Fruit fly (Drosophila melanogaster): ENCODE results near the gene CG42460.

Gene CG42460

DNA sequence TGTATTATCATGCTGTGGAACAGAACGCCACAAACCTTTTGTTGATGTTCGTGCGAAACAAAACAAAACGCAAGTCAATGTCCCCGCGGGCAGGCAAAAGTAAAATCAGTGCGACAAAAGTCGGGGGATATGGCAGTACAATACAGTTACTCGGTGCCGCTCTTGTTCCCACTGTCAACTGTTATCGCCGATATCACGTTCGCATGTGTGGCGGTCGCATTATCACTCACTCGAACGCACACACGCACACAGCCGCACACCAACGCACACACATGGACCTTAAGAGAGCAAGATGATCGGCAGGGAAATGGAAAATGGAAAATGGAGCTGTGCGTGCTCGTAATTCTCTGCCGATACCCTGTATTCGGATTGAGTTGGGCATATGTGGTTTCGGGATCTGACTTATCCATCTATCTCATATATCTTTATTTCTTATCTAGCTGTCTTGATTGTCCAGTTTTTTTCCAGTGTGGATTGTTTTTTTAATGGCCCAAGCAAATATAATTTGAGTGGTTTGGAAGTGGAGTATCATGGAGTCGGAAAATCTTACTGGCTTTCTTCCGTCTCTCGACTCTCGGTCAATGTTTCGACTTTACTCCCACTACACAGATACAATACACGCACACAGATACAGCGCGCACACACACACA is 49.6 kb downstream of the CG42460 start (continued):
- TF ChIP-seq Asciz (GFP tag; optimal IDR thresholded peaks at IDR 0.05) (peak; percentile 77), CG17361 (GFP tag; IDR thresholded peaks at IDR 0.05) (peak; percentile 88; the same call in 2 of the 3 replicates), CG4360 (GFP tag; IDR thresholded peaks at IDR 0.05) (peak; percentile 54; the same call in 1 of the 2 replicates), usp (GFP tag; optimal IDR thresholded peaks at IDR 0.05) (no peak), gem (tag; optimal IDR thresholded peaks at IDR 0.05) (peak; percentile 91), CG3407 (GFP tag; optimal IDR thresholded peaks at IDR 0.05) (peak; percentile 85), Gsc (GFP tag; IDR thresholded peaks at IDR 0.05) (peak; percentile 77), lbe (GFP tag; optimal IDR thresholded peaks at IDR 0.05) (no peak), sr (GFP tag; IDR thresholded peaks at IDR 0.05) (no peak), CG16815 (GFP tag; optimal IDR thresholded peaks at IDR 0.05) (peak; percentile 68), CG9727 (GFP tag; optimal IDR thresholded peaks at IDR 0.05) (peak; percentile 52), CG17186 (GFP tag; optimal IDR thresholded peaks at IDR 0.05) (peak; percentile 58), chm (GFP tag; IDR thresholded peaks at IDR 0.05) (peak; percentile 94), Hr39 (optimal IDR thresholded peaks at IDR 0.05) (no peak), sob (GFP tag; IDR thresholded peaks at IDR 0.05) (peak; percentile 48; the same call in 1 of the 2 replicates), CG31388 (GFP tag; optimal IDR thresholded peaks at IDR 0.05) (peak; percentile 10), prd (optimal IDR thresholded peaks at IDR 0.05) (no peak), prd (GFP tag; IDR thresholded peaks at IDR 0.05) (peak; percentile 89), Ets65A (GFP tag) (peak; percentile 96), gsb (GFP tag; IDR thresholded peaks at IDR 0.05) (no peak), CG8281 (tag; optimal IDR thresholded peaks at IDR 0.05) (peak; percentile 38), fd64A (GFP tag; optimal IDR thresholded peaks at IDR 0.05) (peak; percentile 72), Side (GFP tag; optimal IDR thresholded peaks at IDR 0.05) (peak; percentile 81), wdn (GFP tag; IDR thresholded peaks at IDR 0.05) (peak; percentile 30; the same call in 1 of the 2 replicates), Antp (GFP tag; optimal IDR thresholded peaks at IDR 0.05) (peak; percentile 88), grau (tag; optimal IDR thresholded peaks at IDR 0.05) (no peak), Dad (GFP tag; optimal IDR thresholded peaks at IDR 0.05) (peak; percentile 56), ssp (GFP tag; IDR thresholded peaks at IDR 0.05) (peak; percentile 73), CG17802 (tag; optimal IDR thresholded peaks at IDR 0.05) (peak; percentile 78), gcm (GFP tag; optimal IDR thresholded peaks at IDR 0.05) (no peak), disco-r (GFP tag; optimal IDR thresholded peaks at IDR 0.05) (peak; percentile 65), CG8388 (GFP tag; optimal IDR thresholded peaks at IDR 0.05) (peak; percentile 88), Scr (GFP tag; IDR thresholded peaks at IDR 0.05; ENCODE audit: partially characterized antibody) (no peak), kni (GFP tag; optimal IDR thresholded peaks at IDR 0.05) (peak; percentile 50), CG1529 (GFP tag; optimal IDR thresholded peaks at IDR 0.05) (peak; percentile 86), CG2712 (tag; optimal IDR thresholded peaks at IDR 0.05) (peak; percentile 92), btn (GFP tag; optimal IDR thresholded peaks at IDR 0.05) (peak; percentile 76), CG11456 (GFP tag; IDR thresholded peaks at IDR 0.05) (peak; percentile 43; the same call in 1 of the 3 replicates), maf-S (GFP tag; optimal IDR thresholded peaks at IDR 0.05) (peak; percentile 52), phol (tag; optimal IDR thresholded peaks at IDR 0.05) (peak; percentile 89), CG15479 (GFP tag; optimal IDR thresholded peaks at IDR 0.05) (no peak), Deaf1 (tag; optimal IDR thresholded peaks at IDR 0.05) (no peak), tx (GFP tag; optimal IDR thresholded peaks at IDR 0.05) (peak; percentile 74), CG4707 (GFP tag; optimal IDR thresholded peaks at IDR 0.05) (peak; percentile 32), Sry-β (GFP tag; optimal IDR thresholded peaks at IDR 0.05) (peak; percentile 24), Sox100B (GFP tag; optimal IDR thresholded peaks at IDR 0.05) (peak; percentile 51), vvl (GFP tag; IDR thresholded peaks at IDR 0.05) (peak; percentile 90), chn (GFP tag; optimal IDR thresholded peaks at IDR 0.05) (peak; percentile 90), tap (tag; optimal IDR thresholded peaks at IDR 0.05) (peak; percentile 71), trh (GFP tag; optimal IDR thresholded peaks at IDR 0.05) (peak; percentile 81), CG31365 (tag; optimal IDR thresholded peaks at IDR 0.05) (peak; percentile 44)
